Fruit fly (Drosophila melanogaster) S2 (cell line): ENCODE results near the gene Tk.

Experiments used
- CG8478 ChIP-seq: fragments of >200 bp; optimal IDR thresholded peaks from 2 replicates; lab custom pipeline; 2018
- CTCF ChIP-seq, 2 experiments: fragments of >200 bp; optimal IDR thresholded peaks; 2 replicates each; lab custom pipeline; 2018

- TF ChIP-seq CTCF (optimal IDR thresholded peaks at IDR 0.05; lab: Kevin White, UChicago) (no peak), CG8478 (lab: Kevin White, UChicago) (no peak)
These were observed 13.6 kb downstream of the Tk start for dm6 chr3R:11991538-11992164.
